Fruit fly (Drosophila melanogaster) whole organism, embryonic: ENCODE measurements around the gene mRpS18B.

ENCODE experiments used
- B-H2 ChIP-seq: fragments of 200-800 bp; sonication (Bioruptor generic); optimal IDR thresholded peaks from 2 replicates; lab custom pipeline; 2018; ENCODE audit warnings: missing biosample characterization, mild to moderate bottlenecking, missing genetic modification characterization
- CG10565 ChIP-seq: fragments of 200-800 bp; sonication (Bioruptor generic); optimal IDR thresholded peaks from 3 replicates; lab custom pipeline; 2016; ENCODE audit warnings: missing biosample characterization, mild to moderate bottlenecking, missing genetic modification characterization
- CG11456 ChIP-seq: fragments of 200-800 bp; sonication (Bioruptor generic); IDR thresholded peaks from 3 replicates; pipeline ENCODE4 v1.3.6; 2022; ENCODE audit warnings: missing biosample characterization, missing genetic modification characterization
- CG12155 ChIP-seq: fragments of 200-800 bp; sonication (Bioruptor generic); optimal IDR thresholded peaks from 3 replicates; lab custom pipeline; 2016; ENCODE audit warnings: missing biosample characterization, missing genetic modification characterization
- CG12236 ChIP-seq: fragments of 200-800 bp; sonication (Bioruptor generic); optimal IDR thresholded peaks from 2 replicates; lab custom pipeline; 2016; ENCODE audit warnings: missing biosample characterization, missing genetic modification characterization
- CG14014 ChIP-seq: fragments of 200-800 bp; sonication (Bioruptor generic); IDR thresholded peaks from 2 replicates; pipeline ENCODE4 v1.3.6; 2022; ENCODE audit warnings: missing biosample characterization, missing genetic modification characterization
- CG14667 ChIP-seq: fragments of 200-800 bp; sonication (Bioruptor generic); IDR thresholded peaks from 2 replicates; pipeline ENCODE4 v1.3.6; 2022; ENCODE audit warnings: missing biosample characterization, missing genetic modification characterization
- CG2116 ChIP-seq: fragments of 200-800 bp; sonication (Bioruptor generic); optimal IDR thresholded peaks from 3 replicates; lab custom pipeline; 2018; ENCODE audit warnings: missing biosample characterization, mild to moderate bottlenecking, missing genetic modification characterization
- CG3065 ChIP-seq: fragments of 200-800 bp; sonication (Bioruptor generic); optimal IDR thresholded peaks from 2 replicates; lab custom pipeline; 2016; ENCODE audit warnings: missing biosample characterization, missing genetic modification characterization
- CG32532 ChIP-seq: fragments of 200-800 bp; sonication (Bioruptor generic); IDR thresholded peaks from 2 replicates; pipeline ENCODE4 v1.3.6; 2022; ENCODE audit warnings: missing biosample characterization, missing genetic modification characterization
- CG32767 ChIP-seq: fragments of 200-800 bp; sonication (Bioruptor generic); IDR thresholded peaks from 2 replicates; pipeline ENCODE4 v1.3.6; 2022; ENCODE audit warnings: missing biosample characterization, missing genetic modification characterization
- CG4404 ChIP-seq: fragments of 200-800 bp; sonication (Bioruptor generic); IDR thresholded peaks from 2 replicates; pipeline ENCODE4 v1.3.6; 2022; ENCODE audit warnings: missing biosample characterization, missing genetic modification characterization
- CG4707 ChIP-seq: fragments of 200-800 bp; sonication (Bioruptor generic); optimal IDR thresholded peaks from 2 replicates; lab custom pipeline; 2018; ENCODE audit warnings: missing biosample characterization, mild to moderate bottlenecking, missing genetic modification characterization, moderate library complexity
- CG6175 ChIP-seq: fragments of 200-800 bp; sonication (Bioruptor generic); IDR thresholded peaks from 3 replicates; pipeline ENCODE4 v1.3.6; 2022; ENCODE audit warnings: missing biosample characterization, missing genetic modification characterization
- CG8089 ChIP-seq: fragments of 200-800 bp; sonication (Bioruptor generic); optimal IDR thresholded peaks from 3 replicates; lab custom pipeline; 2016; ENCODE audit warnings: missing biosample characterization, missing genetic modification characterization
- CG8290 ChIP-seq, 3 experiments: fragments of 200-800 bp; sonication (Bioruptor generic); optimal IDR thresholded peaks; 2 replicates each; lab custom pipeline; 2016 to 2019; ENCODE audit warnings: missing biosample characterization in 3 of 3, missing genetic modification characterization in 3 of 3, mild to moderate bottlenecking in 2 of 3, moderate library complexity in 1 of 3
- CG9817 ChIP-seq: fragments of 200-800 bp; sonication (Bioruptor generic); optimal IDR thresholded peaks from 2 replicates; lab custom pipeline; 2018; ENCODE audit warnings: missing biosample characterization, mild to moderate bottlenecking, missing genetic modification characterization, moderate library complexity
- CrebB ChIP-seq: fragments of 200-800 bp; sonication (Bioruptor generic); optimal IDR thresholded peaks from 3 replicates; lab custom pipeline; 2018; ENCODE audit warnings: missing biosample characterization, mild to moderate bottlenecking, missing genetic modification characterization
- Doc2 ChIP-seq: fragments of 200-800 bp; sonication (Bioruptor generic); IDR thresholded peaks from 2 replicates; pipeline ENCODE4 v1.3.6; 2022; ENCODE audit warnings: missing biosample characterization, missing genetic modification characterization
- Drgx ChIP-seq: fragments of 200-800 bp; sonication (Bioruptor generic); IDR thresholded peaks from 2 replicates; pipeline ENCODE4 v1.3.6; 2022; ENCODE audit warnings: missing biosample characterization, missing genetic modification characterization
- Elba2 ChIP-seq: fragments of 200-800 bp; sonication (Bioruptor generic); optimal IDR thresholded peaks from 3 replicates; lab custom pipeline; 2016; ENCODE audit warnings: missing biosample characterization, missing genetic modification characterization
- GATAe ChIP-seq: fragments of 200-800 bp; sonication (Bioruptor generic); conservative IDR thresholded peaks from 2 replicates; pipeline ENCODE4 v1.3.6; 2022; ENCODE audit warnings: missing biosample characterization, missing genetic modification characterization
- Gsc ChIP-seq: fragments of 200-800 bp; sonication (Bioruptor generic); IDR thresholded peaks from 2 replicates; pipeline ENCODE4 v1.3.6; 2022; ENCODE audit warnings: missing biosample characterization, missing genetic modification characterization
- HLHmδ ChIP-seq: fragments of 200-800 bp; sonication (Bioruptor generic); optimal IDR thresholded peaks from 2 replicates; lab custom pipeline; 2018; ENCODE audit warnings: missing biosample characterization, mild to moderate bottlenecking, missing genetic modification characterization, moderate library complexity
- Lhr ChIP-seq: fragments of 200-800 bp; sonication (Bioruptor generic); optimal IDR thresholded peaks from 3 replicates; lab custom pipeline; 2017; ENCODE audit warnings: mild to moderate bottlenecking, missing biosample characterization, missing genetic modification reagents, missing genetic modification characterization
- Mrtf ChIP-seq: fragments of 200-800 bp; sonication (Bioruptor generic); IDR thresholded peaks from 3 replicates; pipeline ENCODE4 v1.3.6; 2022; ENCODE audit warnings: missing biosample characterization, missing genetic modification characterization
- Myb ChIP-seq: fragments of 200-800 bp; sonication (Bioruptor generic); optimal IDR thresholded peaks from 2 replicates; lab custom pipeline; 2016; ENCODE audit warnings: missing biosample characterization, missing genetic modification characterization
- Opbp ChIP-seq: fragments of 200-800 bp; sonication (Bioruptor generic); IDR thresholded peaks from 3 replicates; pipeline ENCODE4 v1.3.6; 2022; ENCODE audit warnings: missing biosample characterization, missing genetic modification characterization; ENCODE audit not compliant: partially characterized antibody
- Poxn ChIP-seq: fragments of 200-800 bp; sonication (Bioruptor generic); IDR thresholded peaks from 2 replicates; pipeline ENCODE4 v1.3.6; 2022; ENCODE audit warnings: missing biosample characterization, missing genetic modification characterization
- Ravus ChIP-seq: fragments of 200-800 bp; sonication (Bioruptor generic); IDR thresholded peaks from 2 replicates; pipeline ENCODE4 v1.3.6; 2022; ENCODE audit warnings: missing biosample characterization, missing genetic modification characterization
- Sox102F ChIP-seq: fragments of 200-800 bp; sonication (Bioruptor generic); optimal IDR thresholded peaks from 2 replicates; lab custom pipeline; 2018; ENCODE audit warnings: missing biosample characterization, mild to moderate bottlenecking, missing genetic modification characterization, moderate library complexity
- Spps ChIP-seq: fragments of 200-800 bp; sonication (Bioruptor generic); optimal IDR thresholded peaks from 2 replicates; lab custom pipeline; 2018; ENCODE audit warnings: missing biosample characterization, mild to moderate bottlenecking, missing genetic modification characterization
- Stat92E ChIP-seq, 3 experiments: fragments of >200 bp in 2 of 3; fragments of 200-800 bp in 1 of 3; sonication (Bioruptor generic) in 1 of 3; optimal IDR thresholded peaks; 2 replicates each; lab custom pipeline; 2017 to 2019; ENCODE audit warnings: missing biosample characterization in 3 of 3, missing genetic modification characterization in 3 of 3, mild to moderate bottlenecking in 1 of 3, moderate library complexity in 1 of 3
- bsh ChIP-seq, 2 experiments: fragments of 200-800 bp; sonication (Bioruptor generic); optimal IDR thresholded peaks; 2 replicates each; lab custom pipeline; 2017 to 2018; ENCODE audit warnings: mild to moderate bottlenecking in 2 of 2, missing biosample characterization in 2 of 2, missing genetic modification characterization in 2 of 2, moderate library complexity in 1 of 2
- cato ChIP-seq: fragments of 200-800 bp; sonication (Bioruptor generic); optimal IDR thresholded peaks from 2 replicates; lab custom pipeline; 2016; ENCODE audit warnings: missing biosample characterization, missing genetic modification characterization, borderline replicate concordance
- chinmo ChIP-seq: fragments of 200-800 bp; sonication (Bioruptor generic); IDR thresholded peaks from 4 replicates; pipeline ENCODE4 v1.3.6; 2022; ENCODE audit warnings: missing biosample characterization, missing genetic modification characterization; ENCODE audit not compliant: partially characterized antibody
- dpn ChIP-seq, 2 experiments: fragments of 200-800 bp; sonication (Bioruptor generic); optimal IDR thresholded peaks; 3 replicates each; lab custom pipeline; 2016; ENCODE audit warnings: missing biosample characterization in 2 of 2, missing genetic modification characterization in 2 of 2
- emc ChIP-seq: fragments of 200-800 bp; sonication (Bioruptor generic); optimal IDR thresholded peaks from 2 replicates; lab custom pipeline; 2016; ENCODE audit warnings: missing biosample characterization, missing genetic modification characterization
- ems ChIP-seq: fragments of 200-800 bp; sonication (Bioruptor generic); optimal IDR thresholded peaks from 3 replicates; lab custom pipeline; 2016; ENCODE audit warnings: missing biosample characterization, missing genetic modification characterization
- hbn ChIP-seq: fragments of 200-800 bp; sonication (Bioruptor generic); IDR thresholded peaks from 2 replicates; pipeline ENCODE4 v1.3.6; 2022; ENCODE audit warnings: missing biosample characterization, missing genetic modification characterization; ENCODE audit not compliant: partially characterized antibody
- kay ChIP-seq: fragments of 200-800 bp; sonication (Bioruptor generic); optimal IDR thresholded peaks from 2 replicates; lab custom pipeline; 2016; ENCODE audit warnings: missing biosample characterization, missing genetic modification characterization
- mirr ChIP-seq: fragments of 200-800 bp; sonication (Bioruptor generic); optimal IDR thresholded peaks from 3 replicates; lab custom pipeline; 2018; ENCODE audit warnings: missing biosample characterization, mild to moderate bottlenecking, missing genetic modification characterization
- otp ChIP-seq: fragments of 200-800 bp; sonication (Bioruptor generic); IDR thresholded peaks from 3 replicates; pipeline ENCODE4, ENCODE4 v1.3.6; 2022; ENCODE audit warnings: missing biosample characterization, missing genetic modification characterization
- pzg ChIP-seq: fragments of 200-800 bp; sonication (Bioruptor generic); optimal IDR thresholded peaks from 3 replicates; lab custom pipeline; 2018; ENCODE audit warnings: missing biosample characterization, mild to moderate bottlenecking, missing genetic modification characterization, moderate library complexity
- ro ChIP-seq: fragments of 200-800 bp; sonication (Bioruptor generic); IDR thresholded peaks from 2 replicates; pipeline ENCODE4 v1.3.6; 2022; ENCODE audit warnings: missing biosample characterization, missing genetic modification characterization
- row ChIP-seq: fragments of 200-800 bp; sonication (Bioruptor generic); IDR thresholded peaks from 3 replicates; pipeline ENCODE4 v1.3.6; 2022; ENCODE audit warnings: missing biosample characterization, missing genetic modification characterization
- sqz ChIP-seq: fragments of 200-800 bp; sonication (Bioruptor generic); optimal IDR thresholded peaks from 3 replicates; lab custom pipeline; 2018; ENCODE audit warnings: missing biosample characterization, mild to moderate bottlenecking, missing genetic modification characterization
- trh ChIP-seq: fragments of 200-800 bp; sonication (Bioruptor generic); optimal IDR thresholded peaks from 2 replicates; lab custom pipeline; 2016; ENCODE audit warnings: missing biosample characterization, missing genetic modification characterization

mRpS18B gene

dm6 chr2L:20084785-20085555, 12.1 kb downstream of the mRpS18B start, which contains the start of gene fok (continued):
- peak; percentile 85 for TF ChIP-seq CG2116 (GFP tag; lab: Kevin White, UChicago)
- peak; percentile 95 for TF ChIP-seq CG9817 (tag; lab: Kevin White, UChicago)
- TF ChIP-seq trh (GFP tag; lab: Kevin White, UChicago) = peak; percentile 76
- TF ChIP-seq HLHmδ (GFP tag; lab: Kevin White, UChicago) = peak; percentile 75
- TF ChIP-seq chinmo = peak; percentile 88
- TF ChIP-seq CG32767 (GFP tag; lab: Robert Waterston, UW) = peak; percentile 93
- peak; percentile 95 for TF ChIP-seq kay (GFP tag; lab: Kevin White, UChicago)
- peak; percentile 83; the same call in 1 of the 2 replicates for TF ChIP-seq GATAe
- peak; percentile 94 for TF ChIP-seq CG12155 (GFP tag; lab: Kevin White, UChicago)
- TF ChIP-seq mirr (GFP tag; lab: Kevin White, UChicago) = peak; percentile 99
- peak; percentile 90 for TF ChIP-seq CG4404 (GFP tag; lab: Robert Waterston, UW)
- TF ChIP-seq ems (GFP tag; lab: Kevin White, UChicago) = peak; percentile 95
- peak; percentile 87 for TF ChIP-seq Lhr
- TF ChIP-seq row (GFP tag; lab: Robert Waterston, UW) = peak; percentile 99
- TF ChIP-seq sqz (GFP tag; lab: Kevin White, UChicago) = peak; percentile 96
- peak; percentile 78 for TF ChIP-seq Ravus (GFP tag; lab: Robert Waterston, UW)
- TF ChIP-seq Elba2 (GFP tag; lab: Kevin White, UChicago) = no peak
- TF ChIP-seq CG10565 (GFP tag; lab: Kevin White, UChicago) = peak; percentile 40
- peak; percentile 71 for TF ChIP-seq emc
- peak; percentile 95 to 96 for TF ChIP-seq dpn (GFP tag; optimal IDR thresholded peaks at IDR 0.05; lab: Kevin White, UChicago)
- TF ChIP-seq ro (GFP tag; lab: Robert Waterston, UW) = peak; percentile 86
- peak; percentile 96 for TF ChIP-seq CrebB (tag; lab: Kevin White, UChicago)
- TF ChIP-seq Myb (GFP tag; lab: Kevin White, UChicago) = peak; percentile 81
- TF ChIP-seq CG12236 (GFP tag; lab: Kevin White, UChicago) = peak; percentile 87
- TF ChIP-seq Drgx = peak; percentile 97
- TF ChIP-seq Stat92E (GFP tag; optimal IDR thresholded peaks at IDR 0.05; lab: Kevin White, UChicago) = peak in 1 of 3 experiments; percentile 95
- TF ChIP-seq CG4707 (GFP tag; lab: Kevin White, UChicago) = peak; percentile 87
- TF ChIP-seq Gsc (GFP tag; lab: Robert Waterston, UW) = no peak; the same call in 1 of the 2 replicates
- peak; percentile 93 for TF ChIP-seq Mrtf (GFP tag; lab: Robert Waterston, UW)
- peak; percentile 97 for TF ChIP-seq CG8290 (GFP tag; optimal IDR thresholded peaks at IDR 0.05; lab: Kevin White, UChicago)
- peak; percentile 89 to 90 for TF ChIP-seq CG8290 (tag; optimal IDR thresholded peaks at IDR 0.05; lab: Kevin White, UChicago)
- peak; percentile 91 for TF ChIP-seq cato
- peak; percentile 95 for TF ChIP-seq Sox102F (GFP tag; lab: Kevin White, UChicago)
- peak; percentile 92 for TF ChIP-seq Spps (tag; lab: Kevin White, UChicago)
- peak; percentile 90 for TF ChIP-seq CG3065
- TF ChIP-seq otp (GFP tag; lab: Robert Waterston, UW) = peak; percentile 86
- TF ChIP-seq CG32532 = peak; percentile 95
- TF ChIP-seq CG8089 (GFP tag; lab: Kevin White, UChicago) = peak; percentile 90
- peak; percentile 87 for TF ChIP-seq Poxn (GFP tag; lab: Robert Waterston, UW)
- TF ChIP-seq Doc2 (GFP tag; lab: Robert Waterston, UW) = peak; percentile 52
- peak; percentile 23 for TF ChIP-seq pzg
- TF ChIP-seq CG11456 (GFP tag; lab: Robert Waterston, UW) = peak; percentile 99
- peak; percentile 94 for TF ChIP-seq CG14014
- TF ChIP-seq B-H2 (GFP tag; lab: Kevin White, UChicago) = peak; percentile 97
- TF ChIP-seq bsh (GFP tag; optimal IDR thresholded peaks at IDR 0.05; lab: Kevin White, UChicago) = peak; percentile 94 to 96
- TF ChIP-seq hbn (GFP tag; lab: Robert Waterston, UW) = no peak
- TF ChIP-seq CG14667 (GFP tag; lab: Robert Waterston, UW) = peak; percentile 89
- 0 out of 3 replicates have a peak, but pooled peaks have one; percentile 28 for TF ChIP-seq Opbp (GFP tag; lab: Robert Waterston, UW)
- peak; percentile 92 for TF ChIP-seq CG6175 (GFP tag; lab: Robert Waterston, UW)
